Worm (Caenorhabditis elegans): ENCODE data around the gene F22E5.12.
"Not testable (repeated sequence)": the region's sequence is repeated elsewhere in the genome, so short reads cannot be mapped to it uniquely, and the experiment has no call there.

F22E5.12 gene

DNA sequence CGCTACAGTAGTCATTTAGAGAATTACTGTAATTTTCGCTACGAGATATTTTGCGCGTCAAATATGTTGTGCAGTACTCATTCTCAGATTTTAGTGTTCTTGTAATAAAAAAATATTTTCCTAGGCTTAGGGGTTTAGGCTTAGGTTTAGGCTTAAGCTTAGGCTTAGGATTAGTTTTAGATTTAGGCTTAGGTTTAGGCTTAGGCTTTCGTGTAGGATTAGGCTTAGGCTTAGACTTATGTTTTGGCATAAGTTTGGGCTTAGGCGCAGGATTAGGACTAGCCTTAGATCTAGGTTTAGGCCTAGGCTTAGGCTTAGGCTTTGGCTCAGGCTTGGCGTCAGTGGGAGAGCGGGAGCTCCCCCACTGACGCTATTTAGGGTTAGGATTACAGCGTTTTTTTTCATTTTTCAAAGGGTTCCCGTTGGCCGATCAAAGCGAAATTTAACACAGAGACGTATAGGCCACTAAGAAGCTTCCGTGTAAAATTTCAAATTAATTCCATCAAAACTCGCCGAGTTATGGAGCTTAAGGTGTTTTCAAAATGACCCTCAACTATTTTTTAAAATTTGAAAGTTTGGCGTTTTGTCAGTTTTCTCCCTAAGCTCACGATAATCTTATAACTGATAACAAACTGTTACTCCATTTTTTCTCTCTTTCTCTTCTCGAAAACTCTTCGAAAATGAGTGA is 7.1 kb downstream of the F22E5.12 start, which contains the start of gene F22E5.8:
Gene F22E5.8 (plus strand): TSS at position 638 of the 688 bp plus-strand sequence.
- not testable (repeated sequence) for TF ChIP-seq zip-4 (GFP tag; optimal IDR thresholded peaks at IDR 0.05); pag-3 (tag; optimal IDR thresholded peaks at IDR 0.05; ENCODE audit: borderline replicate concordance, insufficient read depth); nhr-19 (GFP tag; conservative IDR thresholded peaks at IDR 0.05)

DNA sequence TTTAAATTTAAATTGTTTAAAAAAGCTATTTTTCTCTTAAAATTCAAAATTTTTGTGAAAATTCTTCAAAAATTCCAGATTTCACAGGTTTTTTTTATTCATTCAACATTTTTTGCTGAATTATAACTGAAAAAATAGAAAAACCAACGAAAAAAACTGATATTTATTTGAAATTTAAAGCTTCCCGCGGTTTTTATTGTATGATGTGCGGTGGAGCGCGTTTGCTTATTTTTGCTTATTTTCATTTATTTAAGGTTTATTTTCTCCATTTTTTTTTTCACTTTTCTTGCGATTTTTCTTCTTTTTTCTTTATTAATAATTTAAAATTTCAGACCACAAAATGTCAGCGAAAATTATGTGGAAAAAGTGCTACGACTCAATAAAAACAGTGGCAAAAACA is 8.6 kb downstream of the F22E5.12 start, which contains the start of gene F22E5.9:
Gene F22E5.9 (plus strand): TSS at position 327 of the 400 bp plus-strand sequence.
- no peak for TF ChIP-seq F16B12.6 (tag; optimal IDR thresholded peaks at IDR 0.05)
- peak; percentile 91 to 97 for TF ChIP-seq efl-1 (optimal IDR thresholded peaks at IDR 0.05)
- peak; percentile 91 to 99 for TF ChIP-seq efl-1 (GFP tag; optimal IDR thresholded peaks at IDR 0.05 in 1 of 2)
- peak; percentile 57 for TF ChIP-seq skn-1 (tag; optimal IDR thresholded peaks at IDR 0.05)
- TF ChIP-seq blmp-1 (tag; optimal IDR thresholded peaks at IDR 0.05) = peak; percentile 13
- no peak for TF ChIP-seq sptf-1 (tag; optimal IDR thresholded peaks at IDR 0.05)
- TF ChIP-seq elt-3 (tag; optimal IDR thresholded peaks at IDR 0.05) = no peak
- peak; percentile 17 for TF ChIP-seq swsn-7 (tag; optimal IDR thresholded peaks at IDR 0.05)
- no peak for TF ChIP-seq nhr-19 (GFP tag; conservative IDR thresholded peaks at IDR 0.05)
- no peak for TF ChIP-seq mab-9 (GFP tag; IDR thresholded peaks at IDR 0.05)
- TF ChIP-seq sox-4 (tag; optimal IDR thresholded peaks at IDR 0.05) = no peak
- TF ChIP-seq snpc-4 (tag; optimal IDR thresholded peaks at IDR 0.05) = no peak
- TF ChIP-seq mep-1 (tag; optimal IDR thresholded peaks at IDR 0.05) = no peak
- TF ChIP-seq nhr-28 (tag; optimal IDR thresholded peaks at IDR 0.05) = no peak
- TF ChIP-seq nhr-20 (tag; optimal IDR thresholded peaks at IDR 0.05) = peak; percentile 25
- TF ChIP-seq ceh-8 (GFP tag; optimal IDR thresholded peaks at IDR 0.05) = no peak
- TF ChIP-seq pqm-1 (tag; optimal IDR thresholded peaks at IDR 0.05) = no peak
- peak; percentile 4 for TF ChIP-seq irx-1 (tag; optimal IDR thresholded peaks at IDR 0.05)
- TF ChIP-seq nhr-76 (tag; optimal IDR thresholded peaks at IDR 0.05) = no peak
- TF ChIP-seq ama-1 (optimal IDR thresholded peaks at IDR 0.05) = no peak
- TF ChIP-seq unc-130 (tag; optimal IDR thresholded peaks at IDR 0.05) = no peak
- no peak for TF ChIP-seq aly-2 (tag; optimal IDR thresholded peaks at IDR 0.05)
- TF ChIP-seq mdl-1 (tag; optimal IDR thresholded peaks at IDR 0.05) = no peak
- TF ChIP-seq nhr-85 (tag) = peak; percentile 48
- TF ChIP-seq nhr-90 (tag; optimal IDR thresholded peaks at IDR 0.05; ENCODE audit: poor library complexity) = no peak
- peak; percentile 33 to 59 for TF ChIP-seq lsy-2 (tag; optimal IDR thresholded peaks at IDR 0.05)
- peak; percentile 81 to 91 (median 89) for TF ChIP-seq dpl-1 (GFP tag; optimal IDR thresholded peaks at IDR 0.05)
- peak; percentile 16 for TF ChIP-seq C16A3.4 (tag; optimal IDR thresholded peaks at IDR 0.05)
- no peak for TF ChIP-seq ztf-11 (tag; optimal IDR thresholded peaks at IDR 0.05)
- no peak for TF ChIP-seq unc-98 (GFP tag; IDR thresholded peaks at IDR 0.05)
- no peak for TF ChIP-seq alr-1 (tag; optimal IDR thresholded peaks at IDR 0.05; ENCODE audit: borderline replicate concordance)
- no peak for TF ChIP-seq ces-1 (GFP tag; optimal IDR thresholded peaks at IDR 0.05)
- TF ChIP-seq aha-1 (tag; optimal IDR thresholded peaks at IDR 0.05) = no peak
- TF ChIP-seq hlh-17 (GFP tag; optimal IDR thresholded peaks at IDR 0.05; ENCODE audit: borderline replicate concordance) = no peak
- no peak for TF ChIP-seq tlp-1 (tag; optimal IDR thresholded peaks at IDR 0.05)
- TF ChIP-seq pag-3 (tag; optimal IDR thresholded peaks at IDR 0.05; ENCODE audit: borderline replicate concordance, insufficient read depth) = no peak
- no peak for TF ChIP-seq nhr-237 (tag; optimal IDR thresholded peaks at IDR 0.05)
- TF ChIP-seq lin-35 (GFP tag; optimal IDR thresholded peaks at IDR 0.05) = peak; percentile 80 to 92
- no peak for TF ChIP-seq dsc-1 (tag; optimal IDR thresholded peaks at IDR 0.05)
- no peak for TF ChIP-seq grh-1 (GFP tag; IDR thresholded peaks at IDR 0.05)
- peak; percentile 9 for TF ChIP-seq xbp-1 (tag; optimal IDR thresholded peaks at IDR 0.05)
- TF ChIP-seq ceh-63 (GFP tag; optimal IDR thresholded peaks at IDR 0.05) = no peak
- TF ChIP-seq pax-3 (tag; optimal IDR thresholded peaks at IDR 0.05) = no peak
